Worm (Caenorhabditis elegans) whole organism, young adult: ENCODE data around the gene prx-12.
"Not testable (repeated sequence)": the region's sequence is repeated elsewhere in the genome, so short reads cannot be mapped to it uniquely, and the experiment has no call there.

Experiments used
- B0019.2 ChIP-seq: fragments of 200-800 bp; sonication (Bioruptor generic); conservative IDR thresholded peaks from 2 replicates; pipeline ENCODE4 v1.3.6; 2022; ENCODE audit warnings: missing genetic modification reagents, missing genetic modification characterization, missing compliant biosample characterization
- F10E7.11 ChIP-seq: sonication (generic microtip); optimal IDR thresholded peaks from 2 replicates; lab custom pipeline; 2017; ENCODE audit warnings: mild to moderate bottlenecking, missing genetic modification characterization, moderate library complexity, missing compliant biosample characterization
- F22D6.2 ChIP-seq: sonication (generic microtip); optimal IDR thresholded peaks from 2 replicates; lab custom pipeline; 2016; ENCODE audit warnings: mild to moderate bottlenecking, missing genetic modification characterization, missing compliant biosample characterization
- F23B12.7 ChIP-seq: sonication (generic microtip); optimal IDR thresholded peaks from 2 replicates; lab custom pipeline; 2017; ENCODE audit warnings: missing genetic modification characterization, mild to moderate bottlenecking, missing compliant biosample characterization, antibody characterized with exemption, moderate library complexity; ENCODE audit not compliant: insufficient read depth
- Y53F4B.3 ChIP-seq: fragments of 200-800 bp; sonication (Bioruptor generic); IDR thresholded peaks from 2 replicates; pipeline ENCODE4 v1.3.6; 2022; ENCODE audit warnings: missing genetic modification reagents, missing genetic modification characterization, missing compliant biosample characterization
- ZK185.1 ChIP-seq: sonication (generic microtip); optimal IDR thresholded peaks from 2 replicates; lab custom pipeline; 2016; ENCODE audit warnings: mild to moderate bottlenecking, missing genetic modification characterization, missing compliant biosample characterization; ENCODE audit not compliant: poor library complexity, severe bottlenecking
- aptf-2 ChIP-seq: fragments of 200-800 bp; sonication (Bioruptor generic); conservative IDR thresholded peaks from 2 replicates; pipeline ENCODE4 v1.3.6; 2022; ENCODE audit warnings: missing genetic modification reagents, missing genetic modification characterization, missing compliant biosample characterization
- aptf-3 ChIP-seq: fragments of 200-800 bp; sonication (Bioruptor generic); IDR thresholded peaks from 2 replicates; pipeline ENCODE4 v1.3.6; 2022; ENCODE audit warnings: missing genetic modification characterization, missing compliant biosample characterization
- attf-6 ChIP-seq: fragments of 200-800 bp; sonication (Bioruptor generic); IDR thresholded peaks from 2 replicates; pipeline ENCODE4 v1.3.6; 2022; ENCODE audit warnings: missing genetic modification reagents, missing genetic modification characterization, missing compliant biosample characterization
- bed-2 ChIP-seq: fragments of 200-800 bp; sonication (Bioruptor generic); IDR thresholded peaks from 2 replicates; pipeline ENCODE4 v1.3.6; 2022; ENCODE audit warnings: missing genetic modification reagents, missing genetic modification characterization, missing compliant biosample characterization
- ccch-3 ChIP-seq: fragments of 200-800 bp; sonication (Bioruptor generic); optimal IDR thresholded peaks from 2 replicates; lab custom pipeline; 2018; ENCODE audit warnings: mild to moderate bottlenecking, missing genetic modification characterization, missing compliant biosample characterization
- efl-1 ChIP-seq: fragments of 150-350 bp; optimal IDR thresholded peaks from 2 replicates; lab custom pipeline; 2014; ENCODE audit warnings: missing biosample characterization, missing genetic modification reagents, missing genetic modification characterization
- ekl-4 ChIP-seq: fragments of 200-800 bp; sonication (Bioruptor generic); IDR thresholded peaks from 2 replicates; pipeline ENCODE4 v1.3.6; 2022; ENCODE audit warnings: missing genetic modification reagents, missing genetic modification characterization, missing compliant biosample characterization
- him-1 ChIP-seq: sonication (generic microtip); optimal IDR thresholded peaks from 2 replicates; lab custom pipeline; 2016; ENCODE audit warnings: missing genotype, missing genetic modification reagents, missing genetic modification characterization, missing compliant biosample characterization
- hmg-1.2 ChIP-seq: fragments of 200-800 bp; sonication (Bioruptor generic); IDR thresholded peaks from 2 replicates; pipeline ENCODE4 v1.3.6; 2022; ENCODE audit warnings: missing genetic modification reagents, missing genetic modification characterization, missing compliant biosample characterization
- lin-35 ChIP-seq, 3 experiments: fragments of 150-350 bp in 2 of 3; sonication (generic microtip) in 1 of 3; optimal IDR thresholded peaks; 2 replicates each; lab custom pipeline; 2014 to 2018; ENCODE audit warnings: missing biosample characterization in 3 of 3, missing genetic modification characterization in 3 of 3, missing genetic modification reagents in 3 of 3
- lin-40 ChIP-seq: sonication (generic microtip); optimal IDR thresholded peaks from 2 replicates; lab custom pipeline; 2016; ENCODE audit warnings: missing genetic modification characterization, mild to moderate bottlenecking, missing compliant biosample characterization, missing genotype, missing genetic modification reagents
- lir-1 ChIP-seq: fragments of 200-800 bp; sonication (Bioruptor generic); conservative IDR thresholded peaks from 2 replicates; pipeline ENCODE4 v1.3.6; 2022; ENCODE audit warnings: missing genetic modification reagents, missing genetic modification characterization, missing compliant biosample characterization
- madf-10 ChIP-seq: sonication (generic microtip); optimal IDR thresholded peaks from 2 replicates; lab custom pipeline; 2016; ENCODE audit warnings: mild to moderate bottlenecking, missing genetic modification characterization, missing compliant biosample characterization
- madf-6 ChIP-seq: fragments of 200-800 bp; sonication (Bioruptor generic); IDR thresholded peaks from 2 replicates; pipeline ENCODE4 v1.3.6; 2022; ENCODE audit warnings: missing genetic modification reagents, missing genetic modification characterization, missing compliant biosample characterization
- madf-8 ChIP-seq: fragments of 200-800 bp; sonication (Bioruptor generic); conservative IDR thresholded peaks from 2 replicates; pipeline ENCODE4 v1.3.6; 2022; ENCODE audit warnings: missing genetic modification reagents, missing genetic modification characterization, missing compliant biosample characterization
- mel-28 ChIP-seq: sonication (generic microtip); optimal IDR thresholded peaks from 2 replicates; lab custom pipeline; 2016; ENCODE audit warnings: borderline replicate concordance, mild to moderate bottlenecking, missing genetic modification characterization, missing compliant biosample characterization
- mxl-1 ChIP-seq: sonication (generic microtip); optimal IDR thresholded peaks from 2 replicates; lab custom pipeline; 2016; ENCODE audit warnings: missing genetic modification characterization, missing compliant biosample characterization
- nhr-120 ChIP-seq: fragments of 200-800 bp; sonication (Bioruptor generic); IDR thresholded peaks from 2 replicates; pipeline ENCODE4 v1.3.6; 2022; ENCODE audit warnings: missing genetic modification characterization, missing compliant biosample characterization
- nhr-179 ChIP-seq: sonication (generic microtip); optimal IDR thresholded peaks from 2 replicates; lab custom pipeline; 2016; ENCODE audit warnings: mild to moderate bottlenecking, missing genetic modification characterization, missing compliant biosample characterization
- nhr-80 ChIP-seq: sonication (generic microtip); optimal IDR thresholded peaks from 2 replicates; lab custom pipeline; 2016; ENCODE audit warnings: missing genetic modification characterization, missing compliant biosample characterization
- rcor-1 ChIP-seq: fragments of 200-800 bp; sonication (Bioruptor generic); IDR thresholded peaks from 2 replicates; pipeline ENCODE4 v1.3.6; 2022; ENCODE audit warnings: missing genetic modification reagents, missing genetic modification characterization, missing compliant biosample characterization
- repo-1 ChIP-seq: sonication (generic microtip); optimal IDR thresholded peaks from 2 replicates; lab custom pipeline; 2017; ENCODE audit warnings: mild to moderate bottlenecking, missing genetic modification characterization, missing compliant biosample characterization
- snpc-3.4 ChIP-seq: sonication (generic microtip); optimal IDR thresholded peaks from 2 replicates; lab custom pipeline; 2017; ENCODE audit warnings: missing genetic modification characterization, mild to moderate bottlenecking, missing compliant biosample characterization, antibody characterized with exemption, moderate library complexity, missing genotype, missing genetic modification reagents
- unc-130 ChIP-seq: sonication (generic microtip); optimal IDR thresholded peaks from 2 replicates; lab custom pipeline; 2016; ENCODE audit warnings: missing genetic modification reagents, missing genetic modification characterization, missing compliant biosample characterization
- unc-62 ChIP-seq: fragments of 150-350 bp; optimal IDR thresholded peaks from 2 replicates; lab custom pipeline; 2014; ENCODE audit warnings: missing biosample characterization, missing genetic modification reagents, missing genetic modification characterization
- xnd-1 ChIP-seq: sonication (generic microtip); optimal IDR thresholded peaks from 2 replicates; lab custom pipeline; 2016; ENCODE audit warnings: missing genotype, missing genetic modification reagents, missing genetic modification characterization, missing compliant biosample characterization
- zfh-2 ChIP-seq: fragments of 200-800 bp; sonication (Bioruptor generic); conservative IDR thresholded peaks from 2 replicates; pipeline ENCODE4 v1.3.6; 2022; ENCODE audit warnings: missing genetic modification reagents, missing genetic modification characterization, missing compliant biosample characterization

prx-12 gene

ce11 chrX:11427550-11427949 is 34.5 kb downstream of the prx-12 start:
- TF ChIP-seq ccch-3 (GFP tag; lab: Kevin White, UChicago) (no peak), lin-40 (tag; lab: Kevin White, UChicago) (no peak), ekl-4 (GFP tag; lab: Robert Waterston, UW) (no peak), snpc-3.4 (tag; lab: Kevin White, UChicago) (no peak)

- TF ChIP-seq zfh-2 (GFP tag; lab: Robert Waterston, UW) (no peak), lin-40 (tag; lab: Kevin White, UChicago) (no peak), nhr-179 (no peak), attf-6 (GFP tag; lab: Robert Waterston, UW) (no peak), mxl-1 (tag; lab: Kevin White, UChicago) (no peak), rcor-1 (no peak)
- TF ChIP-seq, all 124 proteins: peak for 0
These were observed 40.4 kb downstream of the prx-12 start, which contains the start of gene hum-4 for ce11 chrX:11433488-11433887. TSS of gene hum-4 (minus strand) at chrX:11433588.

DNA sequence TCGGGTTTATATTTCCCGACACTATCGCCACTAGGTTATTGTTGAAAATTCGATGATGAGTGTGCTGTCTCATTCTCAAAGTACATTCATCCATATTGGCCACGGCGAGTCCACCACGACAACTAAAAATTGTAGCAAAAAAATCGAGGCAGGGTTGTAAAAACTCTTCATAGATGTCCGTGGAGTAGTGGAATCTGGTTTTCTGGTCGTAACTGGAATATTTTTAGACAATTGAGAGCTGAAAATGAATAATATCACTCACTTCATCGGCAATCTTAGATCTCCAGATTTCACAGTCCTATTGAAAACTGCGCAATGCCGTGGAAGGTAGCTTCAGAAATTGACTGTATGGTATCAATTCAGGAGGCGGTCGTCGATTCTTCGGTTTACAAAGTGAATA is 42.4 kb downstream of the prx-12 start:
- TF ChIP-seq repo-1 (tag; lab: Kevin White, UChicago) (no peak), mel-28 (no peak), unc-62 (GFP tag; lab: Kevin White, UChicago) (no peak), F23B12.7 (tag; lab: Kevin White, UChicago) (no peak), F22D6.2 (tag; lab: Kevin White, UChicago) (no peak), bed-2 (GFP tag; lab: Robert Waterston, UW) (no peak), lin-35 (GFP tag; optimal IDR thresholded peaks at IDR 0.05; lab: Kevin White, UChicago) (no peak)

DNA sequence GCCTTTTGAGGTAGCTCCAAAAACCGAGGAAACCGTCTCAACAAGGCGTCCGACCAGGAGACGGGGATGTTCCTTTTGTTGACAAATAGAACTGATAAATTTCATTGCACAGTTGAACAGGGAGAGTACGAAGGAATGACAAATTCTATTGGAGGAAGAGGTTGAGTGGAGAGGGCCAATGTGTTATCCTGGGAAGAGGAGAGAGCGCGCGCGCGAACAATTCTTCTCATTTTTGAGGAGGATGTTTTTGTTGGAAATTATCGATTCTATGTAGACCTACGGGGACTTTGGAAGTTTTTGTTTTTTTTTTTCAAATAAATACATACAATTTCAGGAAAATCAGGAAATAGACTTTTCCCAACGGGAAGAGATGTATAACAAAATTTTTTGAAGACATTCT is 44.6 kb downstream of the prx-12 start:
- TF ChIP-seq efl-1 (GFP tag; lab: Kevin White, UChicago) = peak; percentile 12
- TF ChIP-seq madf-8 (GFP tag; lab: Robert Waterston, UW) = no peak
- no peak for TF ChIP-seq nhr-120 (GFP tag; lab: Robert Waterston, UW)
- TF ChIP-seq madf-6 (GFP tag; lab: Robert Waterston, UW) = peak; percentile 59
- no peak for TF ChIP-seq ZK185.1 (tag; lab: Kevin White, UChicago)
- TF ChIP-seq aptf-2 (GFP tag; lab: Robert Waterston, UW) = peak; percentile 92
- TF ChIP-seq B0019.2 (GFP tag; lab: Robert Waterston, UW) = no peak
- TF ChIP-seq xnd-1 (tag; lab: Kevin White, UChicago) = no peak
- no peak for TF ChIP-seq Y53F4B.3
- no peak for TF ChIP-seq nhr-80 (tag; lab: Kevin White, UChicago)
- TF ChIP-seq F10E7.11 (tag; lab: Kevin White, UChicago) = no peak
- TF ChIP-seq lir-1 (GFP tag; lab: Robert Waterston, UW) = no peak

ce11 chrX:11439006-11439405 is 45.9 kb downstream of the prx-12 start:
- TF ChIP-seq aptf-3 (GFP tag; lab: Robert Waterston, UW) (peak; percentile 83; the same call in 1 of the 2 replicates), hmg-1.2 (GFP tag; lab: Robert Waterston, UW) (peak; percentile 67), aptf-2 (GFP tag; lab: Robert Waterston, UW) (peak; percentile 93)

DNA sequence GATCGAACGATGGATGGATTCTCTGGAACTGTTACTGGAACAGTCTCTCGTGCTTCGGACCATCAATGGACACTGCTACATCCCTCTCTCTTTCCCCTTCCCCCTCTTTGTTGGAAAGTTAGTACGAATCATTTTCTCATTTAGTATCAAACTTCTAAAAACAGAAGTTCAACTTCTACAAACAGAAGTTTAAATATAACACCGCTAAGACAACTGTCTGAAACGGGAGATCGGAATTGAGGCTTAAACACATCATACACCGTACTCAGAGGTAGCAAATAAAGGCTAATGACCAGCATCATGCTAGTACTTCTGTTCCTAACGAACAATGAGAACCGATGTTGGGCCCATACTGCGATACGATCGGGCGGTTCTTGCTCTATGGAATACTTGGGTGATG is 46.6 kb downstream of the prx-12 start, which contains the start of gene F46C3.7:
TSS of gene F46C3.7 (plus strand) at position 301 of the 400 bp plus-strand sequence.
- not testable (repeated sequence) for TF ChIP-seq unc-130; him-1; madf-10 (tag; lab: Kevin White, UChicago)
